Worm (Caenorhabditis elegans) whole organism, L1 larva: Measurements from ENCODE around the gene nspe-6.

Experiments used
- ceh-63 ChIP-seq: fragments of 200-800 bp; sonication (Bioruptor generic); optimal IDR thresholded peaks from 2 replicates; lab custom pipeline; 2018; ENCODE audit warnings: mild to moderate bottlenecking, missing genetic modification characterization, missing compliant biosample characterization
- efl-1 ChIP-seq, 4 experiments: fragments of 150-350 bp; optimal IDR thresholded peaks in 3 of 4; peaks in 1 of 4; 1 replicate in 1 of 4; 2 replicates in 3 of 4; lab custom pipeline; 2014; ENCODE audit warnings: missing biosample characterization in 2 of 4, missing genetic modification characterization in 2 of 4, missing genetic modification reagents in 2 of 4
- egl-27 ChIP-seq, 2 experiments: fragments of 150-350 bp in 1 of 2; sonication (generic microtip); optimal IDR thresholded peaks; 3 replicates each; lab custom pipeline; 2017 to 2018; ENCODE audit warnings: missing biosample characterization in 2 of 2, missing genetic modification characterization in 2 of 2, missing genetic modification reagents in 2 of 2
- fkh-10 ChIP-seq: sonication (generic microtip); optimal IDR thresholded peaks from 2 replicates; lab custom pipeline; 2017; ENCODE audit warnings: missing biosample characterization, missing genetic modification reagents, missing genetic modification characterization
- hpl-2 ChIP-seq: fragments of 150-350 bp; optimal IDR thresholded peaks from 2 replicates; lab custom pipeline; 2014; ENCODE audit warnings: missing biosample characterization, missing genetic modification reagents, missing genetic modification characterization
- skn-1 ChIP-seq: fragments of 150-350 bp; optimal IDR thresholded peaks from 2 replicates; lab custom pipeline; 2014; ENCODE audit warnings: missing biosample characterization, missing genetic modification characterization
- snpc-4 ChIP-seq: fragments of 150-350 bp; optimal IDR thresholded peaks from 2 replicates; lab custom pipeline; 2014; ENCODE audit warnings: missing biosample characterization, missing genetic modification characterization
- tlp-1 ChIP-seq: fragments of 150-350 bp; optimal IDR thresholded peaks from 2 replicates; lab custom pipeline; 2014; ENCODE audit warnings: missing biosample characterization, missing genetic modification characterization
- unc-62 ChIP-seq: fragments of 150-350 bp; optimal IDR thresholded peaks from 2 replicates; lab custom pipeline; 2014; ENCODE audit warnings: missing biosample characterization, missing genetic modification reagents, missing genetic modification characterization
- zip-4 ChIP-seq: fragments of 200-800 bp; sonication (Bioruptor generic); optimal IDR thresholded peaks from 2 replicates; lab custom pipeline; 2018; ENCODE audit warnings: mild to moderate bottlenecking, missing genetic modification characterization, moderate library complexity, missing compliant biosample characterization

DNA sequence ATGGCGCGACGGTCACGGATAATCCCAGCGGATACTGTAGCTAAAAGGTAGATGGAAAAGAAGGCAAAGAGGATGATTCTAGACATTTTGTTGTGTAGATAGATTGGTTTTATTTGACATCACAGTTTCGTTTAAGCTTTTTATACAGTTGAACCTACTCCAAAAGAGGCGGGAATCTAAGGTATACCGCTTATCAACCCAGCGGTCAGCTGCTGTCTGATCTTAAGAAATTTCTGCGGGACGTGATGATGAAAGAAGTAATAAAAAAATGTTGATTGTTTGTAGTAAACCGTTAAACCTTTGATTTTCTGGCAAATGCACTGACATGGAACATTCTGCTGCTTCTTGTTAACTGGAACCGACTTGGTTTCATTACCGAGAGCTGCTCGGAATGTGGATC is at the start of gene nspe-6:
- TF ChIP-seq tlp-1 (no peak), hpl-2 (GFP tag; lab: Kevin White, UChicago) (no peak), ceh-63 (GFP tag; lab: Kevin White, UChicago) (no peak), fkh-10 (no peak), snpc-4 (tag; lab: Kevin White, UChicago) (no peak), unc-62 (GFP tag; lab: Kevin White, UChicago) (no peak), zip-4 (no peak), skn-1 (tag; lab: Kevin White, UChicago) (no peak), egl-27 (tag; optimal IDR thresholded peaks at IDR 0.05; lab: Kevin White, UChicago) (no peak), efl-1 (optimal IDR thresholded peaks at IDR 0.05; lab: Kevin White, UChicago) (no peak), efl-1 (GFP tag; optimal IDR thresholded peaks at IDR 0.05 in 1 of 2; lab: Kevin White, UChicago) (no peak)
